Worm (Caenorhabditis elegans): ENCODE data around the gene F35C5.3.

F35C5.3 gene

ce11 chrII:12914514-12915075 is 26.0 kb downstream of the F35C5.3 start, which contains the start of gene F35C5.12 (continued):
- TF ChIP-seq sma-3 (GFP tag; optimal IDR thresholded peaks at IDR 0.05) (peak; percentile 60), unc-39 (tag; optimal IDR thresholded peaks at IDR 0.05) (no peak), nhr-23 (tag; optimal IDR thresholded peaks at IDR 0.05) (no peak), gmeb-1 (tag; optimal IDR thresholded peaks at IDR 0.05) (peak; percentile 91), nhr-237 (tag; optimal IDR thresholded peaks at IDR 0.05) (no peak), alr-1 (tag; optimal IDR thresholded peaks at IDR 0.05) (no peak), F13H6.1 (tag; optimal IDR thresholded peaks at IDR 0.05) (peak; percentile 6), unc-55 (GFP tag; optimal IDR thresholded peaks at IDR 0.05) (peak; percentile 55), nhr-6 (tag; optimal IDR thresholded peaks at IDR 0.05) (no peak), mdl-1 (tag; optimal IDR thresholded peaks at IDR 0.05) (no peak), dmd-4 (tag; optimal IDR thresholded peaks at IDR 0.05) (no peak), nhr-12 (tag; optimal IDR thresholded peaks at IDR 0.05) (no peak), nhr-21 (tag; optimal IDR thresholded peaks at IDR 0.05) (peak; percentile 12), unc-62 (GFP tag; optimal IDR thresholded peaks at IDR 0.05) (no peak), sma-9 (GFP tag; optimal IDR thresholded peaks at IDR 0.05) (peak; percentile 47), sma-9 (tag; optimal IDR thresholded peaks at IDR 0.05) (no peak), ceh-82 (tag; optimal IDR thresholded peaks at IDR 0.05) (no peak), fos-1 (tag; optimal IDR thresholded peaks at IDR 0.05) (peak; percentile 30), crh-2 (tag; optimal IDR thresholded peaks at IDR 0.05) (no peak), aly-2 (tag; optimal IDR thresholded peaks at IDR 0.05) (no peak), ceh-16 (tag; optimal IDR thresholded peaks at IDR 0.05) (peak; percentile 2), C34F6.9 (tag; optimal IDR thresholded peaks at IDR 0.05) (peak; percentile 46), ztf-11 (tag; optimal IDR thresholded peaks at IDR 0.05) (no peak)

ce11 chrII:12918960-12919553 is 30.5 kb downstream of the F35C5.3 start, which contains the start of the genes F58G1.2 and wago-4:
F58G1.2 (minus strand) TSS chrII:12919010.
wago-4 (plus strand) TSS chrII:12919551.
- TF ChIP-seq R02D3.7 (tag; optimal IDR thresholded peaks at IDR 0.05), result peak; percentile 71
- TF ChIP-seq fos-1 (tag; optimal IDR thresholded peaks at IDR 0.05), result no peak
- TF ChIP-seq nhr-23 (tag; optimal IDR thresholded peaks at IDR 0.05), result no peak
- no peak for TF ChIP-seq F13H6.1 (tag; optimal IDR thresholded peaks at IDR 0.05)
- TF ChIP-seq unc-55 (GFP tag; optimal IDR thresholded peaks at IDR 0.05), result peak; percentile 56
- TF ChIP-seq elt-3 (tag; optimal IDR thresholded peaks at IDR 0.05), result no peak
- TF ChIP-seq sma-3 (GFP tag; optimal IDR thresholded peaks at IDR 0.05), result no peak
- no peak for TF ChIP-seq egl-27 (tag; optimal IDR thresholded peaks at IDR 0.05)
- TF ChIP-seq ztf-4 (tag; optimal IDR thresholded peaks at IDR 0.05), result no peak
- TF ChIP-seq peb-1 (tag; optimal IDR thresholded peaks at IDR 0.05), result no peak
- no peak for TF ChIP-seq aly-2 (tag; optimal IDR thresholded peaks at IDR 0.05)
- TF ChIP-seq elt-1 (tag; optimal IDR thresholded peaks at IDR 0.05), result no peak
- no peak for TF ChIP-seq mdl-1 (tag; optimal IDR thresholded peaks at IDR 0.05)
- TF ChIP-seq ceh-16 (tag; optimal IDR thresholded peaks at IDR 0.05), result no peak
- TF ChIP-seq nhr-237 (tag; optimal IDR thresholded peaks at IDR 0.05), result no peak
- no peak for TF ChIP-seq ztf-1 (GFP tag; conservative IDR thresholded peaks at IDR 0.05)
- no peak for TF ChIP-seq unc-62 (GFP tag; optimal IDR thresholded peaks at IDR 0.05)
- no peak for TF ChIP-seq lin-11 (tag; optimal IDR thresholded peaks at IDR 0.05)
- TF ChIP-seq nhr-10 (tag; optimal IDR thresholded peaks at IDR 0.05), result no peak
- TF ChIP-seq lsy-2 (tag; optimal IDR thresholded peaks at IDR 0.05), result peak; percentile 34 to 88
- TF ChIP-seq nhr-21 (tag; optimal IDR thresholded peaks at IDR 0.05), result no peak
- TF ChIP-seq ceh-82 (tag; optimal IDR thresholded peaks at IDR 0.05), result no peak
- no peak for TF ChIP-seq mab-5 (tag; optimal IDR thresholded peaks at IDR 0.05)
- no peak for TF ChIP-seq skn-1 (tag; optimal IDR thresholded peaks at IDR 0.05)
- TF ChIP-seq lin-13 (GFP tag; optimal IDR thresholded peaks at IDR 0.05), result no peak

- TF ChIP-seq egl-27 (tag; optimal IDR thresholded peaks at IDR 0.05) (no peak), nhr-237 (tag; optimal IDR thresholded peaks at IDR 0.05) (no peak), lin-13 (GFP tag; optimal IDR thresholded peaks at IDR 0.05) (no peak), nhr-12 (tag; optimal IDR thresholded peaks at IDR 0.05) (no peak), lin-11 (tag; optimal IDR thresholded peaks at IDR 0.05) (no peak), ztf-1 (GFP tag; conservative IDR thresholded peaks at IDR 0.05) (no peak), blmp-1 (tag; optimal IDR thresholded peaks at IDR 0.05; ENCODE audit: insufficient read depth) (no peak), unc-62 (GFP tag; optimal IDR thresholded peaks at IDR 0.05) (no peak), elt-3 (tag; optimal IDR thresholded peaks at IDR 0.05) (no peak), lin-39 (tag; optimal IDR thresholded peaks at IDR 0.05) (no peak), ama-1 (optimal IDR thresholded peaks at IDR 0.05) (no peak), mbf-1 (tag; optimal IDR thresholded peaks at IDR 0.05) (no peak), C34F6.9 (tag; optimal IDR thresholded peaks at IDR 0.05) (no peak), mab-5 (tag; optimal IDR thresholded peaks at IDR 0.05) (no peak), Y55F3AM.14 (GFP tag; optimal IDR thresholded peaks at IDR 0.05) (no peak), dmd-4 (tag; optimal IDR thresholded peaks at IDR 0.05) (no peak), nhr-6 (tag; optimal IDR thresholded peaks at IDR 0.05) (no peak), ZK546.5 (tag; optimal IDR thresholded peaks at IDR 0.05) (no peak), R02D3.7 (tag; optimal IDR thresholded peaks at IDR 0.05) (no peak)
These were observed 32.9 kb downstream of the F35C5.3 start for ce11 chrII:12921478-12921877.

All from whole organism, L2 larva.